Worm (Caenorhabditis elegans): Measurements from ENCODE around the gene T28D6.6.

- TF ChIP-seq F13C5.2 (tag; optimal IDR thresholded peaks at IDR 0.05) (no peak), ceh-36 (tag; optimal IDR thresholded peaks at IDR 0.05) (no peak), B0310.2 (tag; optimal IDR thresholded peaks at IDR 0.05) (no peak), ama-1 (optimal IDR thresholded peaks at IDR 0.05) (no peak), hmg-4 (GFP tag; optimal IDR thresholded peaks at IDR 0.05) (no peak), ets-7 (tag; optimal IDR thresholded peaks at IDR 0.05) (no peak), tra-4 (tag; optimal IDR thresholded peaks at IDR 0.05) (no peak), flt-1 (GFP tag; IDR thresholded peaks at IDR 0.05) (no peak), aly-1 (tag; optimal IDR thresholded peaks at IDR 0.05) (no peak), hmbx-1 (tag; optimal IDR thresholded peaks at IDR 0.05) (no peak), pes-1 (GFP tag; IDR thresholded peaks at IDR 0.05) (no peak), tbx-37 (GFP tag; conservative IDR thresholded peaks at IDR 0.05) (no peak), scrt-1 (GFP tag; IDR thresholded peaks at IDR 0.05) (no peak), tbx-11 (GFP tag; IDR thresholded peaks at IDR 0.05) (no peak)
Measured at ce11 chrIII:11332306-11332705, 10.6 kb downstream of the T28D6.6 start.

Data from whole organism, early embryonic.